Worm (Caenorhabditis elegans): Measurements from ENCODE around the gene arrd-14.

- TF ChIP-seq tbx-11 (GFP tag; IDR thresholded peaks at IDR 0.05), result no peak
- TF ChIP-seq aly-1 (tag; optimal IDR thresholded peaks at IDR 0.05), result no peak
- no peak for TF ChIP-seq hmbx-1 (tag; optimal IDR thresholded peaks at IDR 0.05)
- no peak for TF ChIP-seq flt-1 (GFP tag; IDR thresholded peaks at IDR 0.05)
- TF ChIP-seq ama-1 (optimal IDR thresholded peaks at IDR 0.05), result no peak
- no peak for TF ChIP-seq pes-1 (GFP tag; IDR thresholded peaks at IDR 0.05)
These were observed 1.1 kb upstream of the arrd-14 start for ce11 chrII:13751030-13751429.
